Worm (Caenorhabditis elegans) whole organism, L1 larva: ENCODE results near the gene arx-3.

Source experiments
- C04F5.9 ChIP-seq: sonication (generic microtip); optimal IDR thresholded peaks from 2 replicates; lab custom pipeline; 2016; ENCODE audit warnings: missing genetic modification characterization, missing compliant biosample characterization
- C16A3.4 ChIP-seq: fragments of 150-350 bp; optimal IDR thresholded peaks from 2 replicates; lab custom pipeline; 2014; ENCODE audit warnings: missing biosample characterization, missing genetic modification characterization
- F16B12.6 ChIP-seq: fragments of 150-350 bp; optimal IDR thresholded peaks from 2 replicates; lab custom pipeline; 2014; ENCODE audit warnings: missing biosample characterization, missing genetic modification characterization
- aly-2 ChIP-seq: fragments of 150-350 bp; optimal IDR thresholded peaks from 2 replicates; lab custom pipeline; 2014; ENCODE audit warnings: missing biosample characterization, missing genetic modification characterization
- ama-1 ChIP-seq: fragments of 150-350 bp; optimal IDR thresholded peaks from 2 replicates; lab custom pipeline; 2014
- blmp-1 ChIP-seq: fragments of 150-350 bp; optimal IDR thresholded peaks from 2 replicates; lab custom pipeline; 2014; ENCODE audit warnings: missing biosample characterization, missing genetic modification characterization
- ceh-82 ChIP-seq, 3 experiments: fragments of 150-350 bp in 1 of 3; sonication (generic microtip) in 2 of 3; optimal IDR thresholded peaks; 2 replicates each; lab custom pipeline; 2014 to 2017; ENCODE audit warnings: missing biosample characterization in 3 of 3, missing genetic modification characterization in 3 of 3
- ceh-90 ChIP-seq: sonication (generic microtip); optimal IDR thresholded peaks from 2 replicates; lab custom pipeline; 2016; ENCODE audit warnings: missing genetic modification characterization, missing compliant biosample characterization
- ces-1 ChIP-seq: fragments of 150-350 bp; optimal IDR thresholded peaks from 2 replicates; lab custom pipeline; 2014; ENCODE audit warnings: missing biosample characterization, missing genetic modification reagents, missing genetic modification characterization
- dsc-1 ChIP-seq: sonication (generic microtip); optimal IDR thresholded peaks from 2 replicates; lab custom pipeline; 2016; ENCODE audit warnings: mild to moderate bottlenecking, missing genetic modification characterization, missing compliant biosample characterization
- efl-1 ChIP-seq, 4 experiments: fragments of 150-350 bp; optimal IDR thresholded peaks in 3 of 4; peaks in 1 of 4; 1 replicate in 1 of 4; 2 replicates in 3 of 4; lab custom pipeline; 2014; ENCODE audit warnings: missing biosample characterization in 2 of 4, missing genetic modification characterization in 2 of 4, missing genetic modification reagents in 2 of 4
- efl-3 ChIP-seq: fragments of 200-800 bp; sonication (Bioruptor generic); optimal IDR thresholded peaks from 2 replicates; lab custom pipeline; 2018; ENCODE audit warnings: mild to moderate bottlenecking, missing genetic modification characterization, missing compliant biosample characterization
- egl-27 ChIP-seq, 2 experiments: fragments of 150-350 bp in 1 of 2; sonication (generic microtip); optimal IDR thresholded peaks; 3 replicates each; lab custom pipeline; 2017 to 2018; ENCODE audit warnings: missing biosample characterization in 2 of 2, missing genetic modification characterization in 2 of 2, missing genetic modification reagents in 2 of 2
- fkh-10 ChIP-seq: sonication (generic microtip); optimal IDR thresholded peaks from 2 replicates; lab custom pipeline; 2017; ENCODE audit warnings: missing biosample characterization, missing genetic modification reagents, missing genetic modification characterization
- fkh-4 ChIP-seq: sonication (generic microtip); optimal IDR thresholded peaks from 2 replicates; lab custom pipeline; 2016; ENCODE audit warnings: missing compliant biosample characterization, missing genetic modification characterization, borderline replicate concordance
- fkh-8 ChIP-seq: sonication (generic microtip); optimal IDR thresholded peaks from 2 replicates; lab custom pipeline; 2016; ENCODE audit warnings: mild to moderate bottlenecking, missing genetic modification characterization, missing compliant biosample characterization
- fos-1 ChIP-seq: fragments of 150-350 bp; optimal IDR thresholded peaks from 2 replicates; lab custom pipeline; 2014; ENCODE audit warnings: missing biosample characterization, missing genetic modification characterization
- hlh-17 ChIP-seq: fragments of 200-800 bp; sonication (Bioruptor generic); optimal IDR thresholded peaks from 2 replicates; lab custom pipeline; 2018; ENCODE audit warnings: missing genetic modification characterization, mild to moderate bottlenecking, missing compliant biosample characterization, moderate library complexity, borderline replicate concordance
- hpl-2 ChIP-seq: fragments of 150-350 bp; optimal IDR thresholded peaks from 2 replicates; lab custom pipeline; 2014; ENCODE audit warnings: missing biosample characterization, missing genetic modification reagents, missing genetic modification characterization
- isw-1 ChIP-seq: fragments of 200-800 bp; sonication (Bioruptor generic); IDR thresholded peaks from 2 replicates; pipeline ENCODE4 v1.3.6; 2022; ENCODE audit warnings: missing genetic modification characterization, missing compliant biosample characterization
- mab-9 ChIP-seq: fragments of 200-800 bp; sonication (Bioruptor generic); IDR thresholded peaks from 2 replicates; pipeline ENCODE4 v1.3.6; 2022; ENCODE audit warnings: missing genetic modification reagents, missing genetic modification characterization, missing compliant biosample characterization
- mef-2 ChIP-seq: fragments of 150-350 bp; optimal IDR thresholded peaks from 2 replicates; lab custom pipeline; 2014; ENCODE audit warnings: missing biosample characterization, missing genetic modification characterization
- nhr-12 ChIP-seq: sonication (generic microtip); optimal IDR thresholded peaks from 2 replicates; lab custom pipeline; 2017; ENCODE audit warnings: missing biosample characterization, missing genetic modification characterization
- nhr-28 ChIP-seq: fragments of 150-350 bp; optimal IDR thresholded peaks from 2 replicates; lab custom pipeline; 2014; ENCODE audit warnings: missing biosample characterization, missing genetic modification characterization
- nhr-47 ChIP-seq: sonication (generic microtip); optimal IDR thresholded peaks from 2 replicates; lab custom pipeline; 2016; ENCODE audit warnings: mild to moderate bottlenecking, missing genetic modification characterization, moderate library complexity, missing compliant biosample characterization
- nhr-71 ChIP-seq: sonication (generic microtip); optimal IDR thresholded peaks from 2 replicates; lab custom pipeline; 2016; ENCODE audit warnings: mild to moderate bottlenecking, missing genetic modification characterization, moderate library complexity, missing compliant biosample characterization
- nhr-90 ChIP-seq: sonication (generic microtip); optimal IDR thresholded peaks from 2 replicates; lab custom pipeline; 2016; ENCODE audit warnings: mild to moderate bottlenecking, missing genetic modification characterization, missing compliant biosample characterization; ENCODE audit not compliant: poor library complexity
- pag-3 ChIP-seq: sonication (generic microtip); optimal IDR thresholded peaks from 2 replicates; lab custom pipeline; 2017; ENCODE audit warnings: missing genetic modification characterization, mild to moderate bottlenecking, missing compliant biosample characterization, antibody characterized with exemption, borderline replicate concordance; ENCODE audit not compliant: insufficient read depth
- rnt-1 ChIP-seq: sonication (generic microtip); optimal IDR thresholded peaks from 2 replicates; lab custom pipeline; 2016; ENCODE audit warnings: mild to moderate bottlenecking, missing genetic modification characterization, moderate library complexity, missing compliant biosample characterization
- snpc-4 ChIP-seq: fragments of 150-350 bp; optimal IDR thresholded peaks from 2 replicates; lab custom pipeline; 2014; ENCODE audit warnings: missing biosample characterization, missing genetic modification characterization
- sptf-1 ChIP-seq: fragments of 150-350 bp; optimal IDR thresholded peaks from 2 replicates; lab custom pipeline; 2014; ENCODE audit warnings: missing biosample characterization, missing genetic modification characterization
- swsn-7 ChIP-seq: sonication (generic microtip); optimal IDR thresholded peaks from 2 replicates; lab custom pipeline; 2016; ENCODE audit warnings: missing genetic modification characterization, missing compliant biosample characterization
- tlp-1 ChIP-seq: fragments of 150-350 bp; optimal IDR thresholded peaks from 2 replicates; lab custom pipeline; 2014; ENCODE audit warnings: missing biosample characterization, missing genetic modification characterization
- unc-130 ChIP-seq: fragments of 150-350 bp; optimal IDR thresholded peaks from 2 replicates; lab custom pipeline; 2017; ENCODE audit warnings: missing biosample characterization, missing genetic modification characterization, inconsistent platforms
- unc-62 ChIP-seq: fragments of 150-350 bp; optimal IDR thresholded peaks from 2 replicates; lab custom pipeline; 2014; ENCODE audit warnings: missing biosample characterization, missing genetic modification reagents, missing genetic modification characterization
- unc-86 ChIP-seq: sonication (generic microtip); optimal IDR thresholded peaks from 2 replicates; lab custom pipeline; 2016; ENCODE audit warnings: missing genetic modification characterization, missing compliant biosample characterization
- unc-98 ChIP-seq: fragments of 200-800 bp; sonication (Bioruptor generic); IDR thresholded peaks from 2 replicates; pipeline ENCODE4 v1.3.6; 2022; ENCODE audit warnings: missing genetic modification characterization, missing compliant biosample characterization
- zag-1 ChIP-seq: fragments of 150-350 bp; optimal IDR thresholded peaks from 2 replicates; lab custom pipeline; 2014; ENCODE audit warnings: missing biosample characterization, missing genetic modification characterization
- ztf-4 ChIP-seq: fragments of 150-350 bp; optimal IDR thresholded peaks from 2 replicates; lab custom pipeline; 2014; ENCODE audit warnings: missing biosample characterization, missing genetic modification characterization

The arx-3 gene

DNA sequence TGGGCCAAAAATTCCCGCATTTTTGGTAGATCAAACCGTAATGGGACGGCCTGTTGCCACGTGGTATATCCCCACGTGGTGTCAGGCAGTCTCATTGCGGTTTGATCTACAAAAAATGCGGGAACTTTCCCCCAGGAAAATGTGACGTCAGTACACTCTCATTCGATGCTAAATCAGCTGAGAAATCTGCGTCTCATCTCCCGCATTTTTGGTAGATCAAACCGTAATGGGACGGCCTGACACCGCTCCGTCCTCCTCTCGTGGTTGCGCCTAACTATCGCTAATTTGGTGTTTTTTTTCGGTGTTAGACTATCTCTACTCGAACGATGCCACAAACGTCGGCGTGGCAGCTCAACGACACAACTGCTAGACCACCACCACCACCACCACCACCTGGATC, 3.2 kb upstream of the arx-3 start, which contains the start of gene zyg-8:
Gene zyg-8, plus strand, starts transcription at position 301 of the 400 bp plus-strand sequence.
- TF ChIP-seq sptf-1 (tag; lab: Kevin White, UChicago) = no peak
- no peak for TF ChIP-seq F16B12.6 (tag; lab: Kevin White, UChicago)
- TF ChIP-seq unc-130 (tag; lab: Kevin White, UChicago) = no peak
- no peak for TF ChIP-seq C04F5.9 (tag; lab: Kevin White, UChicago)
- no peak for TF ChIP-seq unc-98 (GFP tag; lab: Robert Waterston, UW)
- no peak for TF ChIP-seq efl-3 (GFP tag; lab: Kevin White, UChicago)
- no peak for TF ChIP-seq egl-27 (tag; optimal IDR thresholded peaks at IDR 0.05; lab: Kevin White, UChicago)
- no peak for TF ChIP-seq pag-3 (tag; lab: Kevin White, UChicago)
- no peak for TF ChIP-seq C16A3.4 (tag; lab: Kevin White, UChicago)
- no peak for TF ChIP-seq ces-1 (GFP tag; lab: Kevin White, UChicago)
- TF ChIP-seq zag-1 = no peak

DNA sequence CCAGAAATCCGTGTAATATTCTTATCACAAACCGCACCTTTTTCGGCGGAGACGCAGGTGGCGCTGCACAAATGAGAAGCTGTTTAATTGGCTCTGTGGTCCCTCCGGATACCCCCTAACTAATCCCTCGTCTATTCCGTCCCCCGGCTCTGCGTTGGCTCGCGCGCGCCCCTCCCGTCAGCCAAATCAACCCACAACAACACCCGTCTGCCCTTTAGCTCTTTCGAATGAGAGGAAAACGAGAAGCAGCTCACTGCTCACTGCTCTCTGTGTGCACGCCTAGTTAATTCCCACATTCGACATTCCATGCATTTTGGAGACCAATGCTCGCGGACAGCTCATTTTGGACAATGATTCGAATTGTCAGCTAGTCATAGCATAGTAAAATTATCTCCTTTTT, 1.8 kb upstream of the arx-3 start:
- TF ChIP-seq pag-3 (tag; lab: Kevin White, UChicago) (no peak), fkh-8 (no peak), nhr-47 (tag; lab: Kevin White, UChicago) (no peak), dsc-1 (tag; lab: Kevin White, UChicago) (peak; percentile 17)

DNA sequence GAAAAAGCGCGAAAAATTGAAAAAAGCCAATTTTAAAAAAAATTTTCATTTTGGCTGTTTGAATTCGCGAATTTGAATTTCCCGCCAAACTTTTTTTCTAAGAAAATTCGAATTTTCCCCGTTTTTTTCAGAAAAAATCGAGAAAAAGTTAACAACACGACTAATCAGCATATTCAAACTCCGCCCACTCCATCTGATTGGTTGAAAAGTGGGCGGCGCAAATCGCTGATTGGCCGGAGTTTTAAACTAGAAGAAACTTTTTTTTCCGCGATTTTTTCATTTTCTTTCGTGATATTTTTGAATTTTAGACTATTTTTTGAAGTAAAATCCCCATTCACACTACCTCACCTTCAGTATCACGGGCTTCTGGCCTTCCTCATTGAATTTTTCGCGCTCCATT, 1.3 kb upstream of the arx-3 start:
- no peak for TF ChIP-seq isw-1
- TF ChIP-seq nhr-71 (tag; lab: Kevin White, UChicago) = no peak
- no peak for TF ChIP-seq mab-9
- TF ChIP-seq fkh-4 (tag; lab: Kevin White, UChicago) = no peak
- no peak for TF ChIP-seq aly-2
- no peak for TF ChIP-seq zag-1
- TF ChIP-seq pag-3 (tag; lab: Kevin White, UChicago) = no peak

DNA sequence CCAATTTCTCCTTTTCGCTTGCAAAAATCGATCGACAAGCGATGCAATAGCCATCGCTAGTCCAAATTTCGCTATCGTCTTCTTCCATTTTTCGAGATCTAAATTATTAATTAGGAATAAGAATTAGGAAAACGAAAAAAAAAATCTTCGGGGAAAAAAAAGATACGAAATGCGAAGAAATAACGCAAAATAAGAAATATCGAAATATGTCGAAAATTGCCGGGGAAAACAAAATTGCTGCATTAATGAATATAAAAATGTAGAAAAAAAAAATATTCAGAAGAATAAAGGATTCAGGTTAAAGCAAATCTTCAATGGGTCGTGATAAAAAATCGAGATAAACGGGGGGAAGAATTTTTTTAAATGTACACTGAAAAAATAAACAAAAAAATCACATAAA, 6.1 kb downstream of the arx-3 start, which contains the start of gene Y79H2A.3:
Gene Y79H2A.3, minus strand, starts transcription at position 101 of the 400 bp plus-strand sequence.
- TF ChIP-seq hlh-17 (GFP tag; lab: Kevin White, UChicago) = no peak
- no peak for TF ChIP-seq fkh-10 (GFP tag; lab: Kevin White, UChicago)
- no peak for TF ChIP-seq nhr-12 (tag; lab: Kevin White, UChicago)
- no peak for TF ChIP-seq C16A3.4 (tag; lab: Kevin White, UChicago)
- TF ChIP-seq ztf-4 = no peak
- no peak for TF ChIP-seq mef-2 (tag; lab: Kevin White, UChicago)
- TF ChIP-seq nhr-28 (tag; lab: Kevin White, UChicago) = no peak
- TF ChIP-seq rnt-1 (tag; lab: Kevin White, UChicago) = no peak
- TF ChIP-seq swsn-7 = no peak
- TF ChIP-seq unc-62 (GFP tag; lab: Kevin White, UChicago) = no peak
- TF ChIP-seq, all 84 proteins: peak for 0

DNA sequence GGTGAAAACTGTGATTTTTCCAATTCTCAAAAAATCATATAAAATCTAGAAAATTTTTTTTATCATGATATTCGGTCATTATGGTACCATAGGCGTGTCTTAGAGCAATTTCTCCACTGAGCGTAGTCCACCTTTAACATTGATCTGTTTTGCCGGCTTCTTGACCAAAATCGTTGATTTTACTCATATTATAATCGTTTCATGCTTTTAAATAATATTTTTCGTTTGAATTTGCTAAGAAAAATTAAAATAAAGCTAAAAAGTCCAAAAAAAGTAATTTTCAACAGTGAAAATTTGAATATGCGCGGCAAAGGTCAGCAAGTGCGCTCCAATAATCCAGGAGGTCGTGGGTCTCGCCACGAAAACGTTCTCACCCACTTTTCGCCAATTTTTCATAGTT, 17.3 kb downstream of the arx-3 start, which contains the start of gene Y79H2A.4:
Gene Y79H2A.4, plus strand, starts transcription at position 301 of the 400 bp plus-strand sequence.
- no peak for TF ChIP-seq C04F5.9 (tag; lab: Kevin White, UChicago)
- no peak for TF ChIP-seq ceh-90 (tag; lab: Kevin White, UChicago)
- no peak for TF ChIP-seq snpc-4 (tag; lab: Kevin White, UChicago)
- TF ChIP-seq ama-1 (lab: Kevin White, UChicago) = no peak
- no peak for TF ChIP-seq efl-1 (optimal IDR thresholded peaks at IDR 0.05; lab: Kevin White, UChicago)
- TF ChIP-seq efl-1 (GFP tag; optimal IDR thresholded peaks at IDR 0.05 in 1 of 2; lab: Kevin White, UChicago) = no peak
- no peak for TF ChIP-seq nhr-90
- TF ChIP-seq ceh-82 (tag; optimal IDR thresholded peaks at IDR 0.05; lab: Kevin White, UChicago) = no peak
- TF ChIP-seq fos-1 (tag; lab: Kevin White, UChicago) = no peak
- TF ChIP-seq hpl-2 = no peak
- no peak for TF ChIP-seq tlp-1
- no peak for TF ChIP-seq blmp-1 (tag; lab: Kevin White, UChicago)
- no peak for TF ChIP-seq fkh-10 (GFP tag; lab: Kevin White, UChicago)
- TF ChIP-seq unc-86 (tag; lab: Kevin White, UChicago) = no peak
